Worm (Caenorhabditis elegans): ENCODE results near the gene lgc-56.

Gene lgc-56

DNA sequence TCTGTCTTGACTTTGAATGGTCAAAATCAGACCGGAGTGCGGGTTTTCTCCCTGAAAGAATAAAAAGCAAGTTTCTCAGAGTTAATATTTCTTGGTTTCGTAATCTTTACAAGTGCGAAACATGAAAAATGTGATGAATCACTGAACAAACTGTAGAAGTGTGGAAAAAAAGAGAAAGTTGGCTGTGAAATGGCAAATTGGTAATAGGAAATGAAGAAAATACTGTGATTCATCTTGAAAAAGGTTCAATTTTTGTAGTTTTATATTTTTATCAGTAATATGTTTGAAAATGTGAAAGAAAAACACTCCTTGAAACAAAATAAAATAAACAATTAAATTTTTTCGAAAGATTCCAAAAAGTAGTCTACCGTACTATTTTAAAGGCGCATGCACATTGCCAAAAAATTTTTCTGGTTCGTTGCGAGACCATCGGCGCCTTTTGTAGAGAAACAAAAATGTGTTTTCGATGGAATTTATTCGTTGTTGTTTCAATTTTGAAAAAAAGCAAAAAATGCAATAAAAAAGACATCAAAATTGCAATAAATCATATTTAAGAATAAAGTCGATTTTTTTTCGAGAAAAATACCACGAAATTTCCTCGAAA lies 38.4 kb upstream of the lgc-56 start, which contains the start of gene pld-1 (continued):
- TF ChIP-seq tbx-9 (tag; optimal IDR thresholded peaks at IDR 0.05; ENCODE audit: borderline replicate concordance) (no peak), Y53F4B.3 (GFP tag; IDR thresholded peaks at IDR 0.05) (no peak), pbrm-1 (GFP tag; IDR thresholded peaks at IDR 0.05) (no peak), ztf-25 (GFP tag; IDR thresholded peaks at IDR 0.05) (no peak), nhr-179 (tag; optimal IDR thresholded peaks at IDR 0.05) (no peak), nhr-90 (tag; optimal IDR thresholded peaks at IDR 0.05) (no peak), lin-54 (GFP tag; optimal IDR thresholded peaks at IDR 0.05) (peak; percentile 36), akir-1 (GFP tag; optimal IDR thresholded peaks at IDR 0.05) (no peak), attf-5 (GFP tag; optimal IDR thresholded peaks at IDR 0.05) (no peak), bed-2 (GFP tag; IDR thresholded peaks at IDR 0.05) (no peak), C17E4.6 (GFP tag; IDR thresholded peaks at IDR 0.05) (no peak), Y67H2A.10 (GFP tag; conservative IDR thresholded peaks at IDR 0.05) (no peak), nfya-1 (tag; optimal IDR thresholded peaks at IDR 0.05; ENCODE audit: borderline replicate concordance, insufficient read depth) (no peak), aptf-3 (GFP tag; IDR thresholded peaks at IDR 0.05) (no peak), egrh-3 (GFP tag; IDR thresholded peaks at IDR 0.05) (no peak), ceh-27 (GFP tag; optimal IDR thresholded peaks at IDR 0.05) (no peak), snpc-1.1 (tag; optimal IDR thresholded peaks at IDR 0.05; ENCODE audit: insufficient read depth) (peak; percentile 43), F23B12.7 (tag; optimal IDR thresholded peaks at IDR 0.05; ENCODE audit: insufficient read depth) (no peak), snpc-3.4 (tag; optimal IDR thresholded peaks at IDR 0.05) (peak; percentile 76), nfya-2 (GFP tag; IDR thresholded peaks at IDR 0.05) (no peak), unc-62 (GFP tag; optimal IDR thresholded peaks at IDR 0.05) (no peak), lir-1 (GFP tag; conservative IDR thresholded peaks at IDR 0.05) (no peak), hrde-1 (tag; optimal IDR thresholded peaks at IDR 0.05; ENCODE audit: borderline replicate concordance) (no peak), F52B5.7 (tag; optimal IDR thresholded peaks at IDR 0.05) (no peak), ama-1 (optimal IDR thresholded peaks at IDR 0.05) (no peak), ama-1 (GFP tag; optimal IDR thresholded peaks at IDR 0.05) (no peak), unc-130 (GFP tag; optimal IDR thresholded peaks at IDR 0.05) (peak; percentile 3), xnd-1 (tag; optimal IDR thresholded peaks at IDR 0.05) (peak; percentile 93), ztf-22 (GFP tag; optimal IDR thresholded peaks at IDR 0.05) (no peak), F37B4.10 (GFP tag; IDR thresholded peaks at IDR 0.05) (no peak), B0336.3 (GFP tag; IDR thresholded peaks at IDR 0.05) (no peak), ceh-91 (GFP tag; IDR thresholded peaks at IDR 0.05) (peak; percentile 89), ztf-18 (tag; optimal IDR thresholded peaks at IDR 0.05) (no peak), F55B11.4 (tag; optimal IDR thresholded peaks at IDR 0.05; ENCODE audit: borderline replicate concordance, insufficient read depth) (no peak), B0035.1 (tag; optimal IDR thresholded peaks at IDR 0.05) (no peak), madf-8 (GFP tag; conservative IDR thresholded peaks at IDR 0.05) (peak; percentile 86), athp-1 (tag; optimal IDR thresholded peaks at IDR 0.05) (no peak), K11D2.4 (GFP tag; IDR thresholded peaks at IDR 0.05) (no peak), mcd-1 (GFP tag; IDR thresholded peaks at IDR 0.05) (no peak), ekl-4 (GFP tag; IDR thresholded peaks at IDR 0.05) (no peak), mxl-1 (tag; optimal IDR thresholded peaks at IDR 0.05) (no peak), dpff-1 (tag; optimal IDR thresholded peaks at IDR 0.05) (no peak), gei-17 (GFP tag; optimal IDR thresholded peaks at IDR 0.05) (no peak), F39B2.1 (GFP tag; IDR thresholded peaks at IDR 0.05) (no peak), hlh-12 (tag; optimal IDR thresholded peaks at IDR 0.05) (no peak), madf-10 (tag; optimal IDR thresholded peaks at IDR 0.05) (no peak), F33H1.4 (GFP tag; IDR thresholded peaks at IDR 0.05) (peak; percentile 95), Y56A3A.18 (GFP tag; IDR thresholded peaks at IDR 0.05) (no peak), ztf-6 (GFP tag; IDR thresholded peaks at IDR 0.05) (no peak)

Measured in whole organism, young adult.